Worm (Caenorhabditis elegans) whole organism, late embryonic: ENCODE measurements around the gene bar-1.

Experiments used
- C08G9.2 ChIP-seq: sonication (generic microtip); optimal IDR thresholded peaks from 2 replicates; lab custom pipeline; 2016; ENCODE audit warnings: mild to moderate bottlenecking, missing genetic modification characterization, moderate library complexity, missing compliant biosample characterization
- K02D7.2 ChIP-seq: sonication (generic microtip); optimal IDR thresholded peaks from 2 replicates; lab custom pipeline; 2017; ENCODE audit warnings: mild to moderate bottlenecking, missing genetic modification characterization, missing compliant biosample characterization
- ahr-1 ChIP-seq: sonication (generic microtip); optimal IDR thresholded peaks from 2 replicates; lab custom pipeline; 2016; ENCODE audit warnings: missing genetic modification characterization, missing compliant biosample characterization
- ceh-18 ChIP-seq: sonication (generic microtip); optimal IDR thresholded peaks from 2 replicates; lab custom pipeline; 2016; ENCODE audit warnings: missing genetic modification characterization, missing compliant biosample characterization
- ceh-2 ChIP-seq: sonication (generic microtip); optimal IDR thresholded peaks from 2 replicates; lab custom pipeline; 2016; ENCODE audit warnings: missing genotype, missing genetic modification characterization, missing compliant biosample characterization
- ceh-24 ChIP-seq: sonication (generic microtip); optimal IDR thresholded peaks from 2 replicates; lab custom pipeline; 2016; ENCODE audit warnings: mild to moderate bottlenecking, missing genetic modification characterization, missing compliant biosample characterization
- ceh-31 ChIP-seq: sonication (generic microtip); optimal IDR thresholded peaks from 2 replicates; lab custom pipeline; 2016; ENCODE audit warnings: missing genetic modification characterization, missing compliant biosample characterization
- ceh-34 ChIP-seq: sonication (generic microtip); optimal IDR thresholded peaks from 2 replicates; lab custom pipeline; 2016; ENCODE audit warnings: mild to moderate bottlenecking, missing genetic modification characterization, missing compliant biosample characterization
- ceh-45 ChIP-seq: fragments of 200-800 bp; sonication (Bioruptor generic); IDR thresholded peaks from 2 replicates; pipeline ENCODE4 v1.3.6; 2022; ENCODE audit warnings: missing genetic modification reagents, missing genetic modification characterization, missing compliant biosample characterization
- ceh-6 ChIP-seq: fragments of 200-800 bp; sonication (Bioruptor generic); optimal IDR thresholded peaks from 2 replicates; lab custom pipeline; 2018; ENCODE audit warnings: mild to moderate bottlenecking, missing genetic modification characterization, missing compliant biosample characterization
- ceh-9 ChIP-seq: sonication (generic microtip); optimal IDR thresholded peaks from 2 replicates; lab custom pipeline; 2016; ENCODE audit warnings: mild to moderate bottlenecking, missing genetic modification characterization, inconsistent platforms, missing compliant biosample characterization
- dve-1 ChIP-seq: sonication (generic microtip); optimal IDR thresholded peaks from 2 replicates; lab custom pipeline; 2017; ENCODE audit warnings: antibody characterized with exemption, mild to moderate bottlenecking, missing genetic modification characterization, missing compliant biosample characterization
- elt-2 ChIP-seq: sonication (generic microtip); optimal IDR thresholded peaks from 2 replicates; lab custom pipeline; 2016; ENCODE audit warnings: missing genetic modification reagents, missing genetic modification characterization, missing compliant biosample characterization
- ets-4 ChIP-seq: sonication (generic microtip); optimal IDR thresholded peaks from 2 replicates; lab custom pipeline; 2016; ENCODE audit warnings: missing genetic modification characterization, missing compliant biosample characterization
- fax-1 ChIP-seq: sonication (generic microtip); optimal IDR thresholded peaks from 2 replicates; lab custom pipeline; 2016; ENCODE audit warnings: missing genotype, missing genetic modification characterization, missing compliant biosample characterization
- fkh-10 ChIP-seq: fragments of 150-350 bp; optimal IDR thresholded peaks from 2 replicates; lab custom pipeline; 2014; ENCODE audit warnings: missing biosample characterization, missing genetic modification reagents, missing genetic modification characterization
- fkh-6 ChIP-seq: sonication (generic microtip); optimal IDR thresholded peaks from 2 replicates; lab custom pipeline; 2016; ENCODE audit warnings: missing genetic modification characterization, missing compliant biosample characterization
- hlh-30 ChIP-seq: sonication (generic microtip); optimal IDR thresholded peaks from 2 replicates; lab custom pipeline; 2017; ENCODE audit warnings: antibody characterized with exemption, missing genetic modification characterization, missing compliant biosample characterization; ENCODE audit not compliant: insufficient read depth
- lin-11 ChIP-seq: fragments of 200-800 bp; sonication (Bioruptor generic); optimal IDR thresholded peaks from 2 replicates; lab custom pipeline; 2018; ENCODE audit warnings: mild to moderate bottlenecking, missing genetic modification characterization, missing compliant biosample characterization
- madf-2 ChIP-seq: sonication (generic microtip); optimal IDR thresholded peaks from 2 replicates; lab custom pipeline; 2017; ENCODE audit warnings: missing genetic modification characterization, missing compliant biosample characterization
- mec-3 ChIP-seq: sonication (generic microtip); optimal IDR thresholded peaks from 2 replicates; lab custom pipeline; 2016; ENCODE audit warnings: borderline replicate concordance, missing genetic modification characterization, missing compliant biosample characterization
- nfya-1 ChIP-seq: sonication (generic microtip); optimal IDR thresholded peaks from 2 replicates; lab custom pipeline; 2017; ENCODE audit warnings: missing genetic modification characterization, mild to moderate bottlenecking, missing compliant biosample characterization, antibody characterized with exemption, moderate library complexity
- odd-2 ChIP-seq: sonication (generic microtip); optimal IDR thresholded peaks from 2 replicates; lab custom pipeline; 2017; ENCODE audit warnings: antibody characterized with exemption, mild to moderate bottlenecking, missing genetic modification characterization, missing compliant biosample characterization
- pag-3 ChIP-seq: sonication (generic microtip); optimal IDR thresholded peaks from 2 replicates; lab custom pipeline; 2016; ENCODE audit warnings: missing compliant biosample characterization, missing genetic modification characterization, borderline replicate concordance
- pat-9 ChIP-seq: fragments of 200-800 bp; sonication (Bioruptor generic); optimal IDR thresholded peaks from 2 replicates; lab custom pipeline; 2018; ENCODE audit warnings: mild to moderate bottlenecking, missing genetic modification characterization, moderate library complexity, missing compliant biosample characterization
- pha-2 ChIP-seq: sonication (generic microtip); optimal IDR thresholded peaks from 2 replicates; lab custom pipeline; 2017; ENCODE audit warnings: mild to moderate bottlenecking, missing genetic modification characterization, missing compliant biosample characterization
- pqm-1 ChIP-seq: sonication (generic microtip); optimal IDR thresholded peaks from 2 replicates; lab custom pipeline; 2016; ENCODE audit warnings: missing genetic modification characterization, missing compliant biosample characterization
- pros-1 ChIP-seq: fragments of 150-350 bp; optimal IDR thresholded peaks from 2 replicates; lab custom pipeline; 2014; ENCODE audit warnings: missing biosample characterization, missing genetic modification reagents, missing genetic modification characterization
- sdc-2 ChIP-seq: sonication (generic microtip); optimal IDR thresholded peaks from 2 replicates; lab custom pipeline; 2016; ENCODE audit warnings: missing genotype, missing genetic modification characterization, missing compliant biosample characterization
- sox-2 ChIP-seq: fragments of 200-800 bp; sonication (Bioruptor generic); IDR thresholded peaks from 2 replicates; pipeline ENCODE4 v1.3.6; 2022; ENCODE audit warnings: missing genetic modification reagents, missing genetic modification characterization, missing compliant biosample characterization
- syd-9 ChIP-seq: sonication (generic microtip); optimal IDR thresholded peaks from 2 replicates; lab custom pipeline; 2016; ENCODE audit warnings: mild to moderate bottlenecking, missing genetic modification characterization, moderate library complexity, missing compliant biosample characterization
- tbx-2 ChIP-seq: sonication (generic microtip); optimal IDR thresholded peaks from 2 replicates; lab custom pipeline; 2016; ENCODE audit warnings: missing genetic modification characterization, missing compliant biosample characterization
- tbx-7 ChIP-seq: sonication (generic microtip); optimal IDR thresholded peaks from 2 replicates; lab custom pipeline; 2016; ENCODE audit warnings: missing genotype, missing genetic modification characterization, missing compliant biosample characterization
- unc-3 ChIP-seq, 2 experiments: fragments of 200-800 bp in 1 of 2; sonication (Bioruptor generic) in 1 of 2; sonication (generic microtip) in 1 of 2; conservative IDR thresholded peaks in 1 of 2; optimal IDR thresholded peaks in 1 of 2; 2 replicates each; pipeline versions ENCODE4 v1.3.6 to Lab custom; 2016 to 2022; ENCODE audit warnings: missing compliant biosample characterization in 2 of 2, missing genetic modification characterization in 2 of 2, missing genetic modification reagents in 1 of 2
- unc-42 ChIP-seq: sonication (generic microtip); optimal IDR thresholded peaks from 2 replicates; lab custom pipeline; 2016; ENCODE audit warnings: missing genotype, missing genetic modification characterization, missing compliant biosample characterization
- unc-55 ChIP-seq: sonication (generic microtip); optimal IDR thresholded peaks from 2 replicates; lab custom pipeline; 2017; ENCODE audit warnings: missing biosample characterization, missing genetic modification reagents, missing genetic modification characterization

The bar-1 gene

DNA sequence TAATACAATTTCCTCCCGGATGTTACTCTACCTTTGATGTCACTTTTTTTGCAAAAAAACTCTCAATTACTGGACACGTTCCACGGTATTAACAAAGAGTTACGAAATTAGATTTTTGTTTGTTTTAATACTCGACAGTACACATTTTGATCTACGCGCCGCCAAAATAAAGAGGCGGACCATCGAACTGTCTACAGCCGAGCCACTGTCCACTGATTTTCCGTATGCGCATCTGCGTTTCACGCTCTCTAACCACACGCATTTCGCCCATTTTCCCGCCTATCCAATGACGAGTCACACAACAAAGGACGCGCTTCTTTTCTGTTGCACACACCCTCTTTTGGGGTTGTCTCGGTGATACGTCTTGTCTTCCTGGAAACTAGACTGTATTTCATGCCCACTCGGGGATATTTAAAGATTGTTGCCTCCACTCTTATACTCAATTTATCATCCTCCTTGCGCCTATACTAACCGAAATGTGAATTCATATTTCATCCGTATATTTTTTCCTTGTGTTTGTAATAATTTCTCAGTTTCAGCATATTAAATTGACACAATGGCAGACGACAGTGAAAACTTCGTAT, 29.5 kb upstream of the bar-1 start, which contains the start of gene C55B6.1:
TSS of gene C55B6.1 (plus strand) at position 534 of the 584 bp plus-strand sequence.
- TF ChIP-seq fax-1 (tag; lab: Kevin White, UChicago) (no peak), unc-55 (no peak), ceh-2 (tag; lab: Kevin White, UChicago) (no peak), lin-11 (tag; lab: Kevin White, UChicago) (no peak), madf-2 (tag; lab: Kevin White, UChicago) (no peak), pros-1 (no peak), pha-2 (no peak), ceh-6 (GFP tag; lab: Kevin White, UChicago) (no peak), hlh-30 (tag; lab: Kevin White, UChicago) (no peak), C08G9.2 (tag; lab: Kevin White, UChicago) (no peak)

DNA sequence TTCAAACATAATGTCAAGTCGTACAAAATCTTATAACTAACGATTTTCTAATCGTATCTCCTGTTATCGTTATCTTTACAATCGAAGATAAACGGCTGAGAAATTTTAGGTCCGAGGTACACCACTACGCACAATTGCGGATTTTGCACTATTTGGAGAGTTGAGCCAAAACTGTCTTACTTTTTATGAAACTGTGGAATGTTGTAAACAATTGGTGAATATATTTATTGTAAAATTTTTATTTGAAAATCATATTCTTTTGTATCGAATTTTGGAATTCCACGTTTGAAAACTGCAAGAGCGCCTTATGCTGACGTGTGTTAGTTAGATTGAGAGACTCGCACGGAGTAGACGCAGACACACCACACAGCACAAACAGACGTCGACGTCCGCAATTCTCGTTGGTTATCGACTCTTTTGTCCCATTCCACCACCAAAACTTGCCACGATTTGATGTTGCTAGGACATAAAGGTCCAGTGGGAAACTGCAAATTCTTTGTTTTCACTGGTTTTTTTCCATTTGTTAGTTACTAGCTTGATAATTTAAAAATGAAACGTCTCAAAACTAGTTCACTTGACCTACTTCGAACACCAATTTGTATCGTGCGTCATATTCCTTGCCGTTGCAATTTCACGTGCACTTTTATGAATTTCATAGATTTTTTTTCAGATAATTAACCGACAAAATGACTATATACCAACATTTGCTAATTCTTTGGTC, 23.6 kb upstream of the bar-1 start, which contains the start of gene dnj-7:
TSS of gene dnj-7 (plus strand) at position 671 of the 721 bp plus-strand sequence.
- peak; percentile 8 for TF ChIP-seq ceh-31
- peak; percentile 85 for TF ChIP-seq elt-2 (tag; lab: Kevin White, UChicago)
- peak; percentile 27 for TF ChIP-seq unc-42 (tag; lab: Kevin White, UChicago)
- no peak for TF ChIP-seq mec-3 (tag; lab: Kevin White, UChicago)
- no peak for TF ChIP-seq ceh-24 (tag; lab: Kevin White, UChicago)
- TF ChIP-seq ceh-18 (tag; lab: Kevin White, UChicago), result peak; percentile 3
- no peak for TF ChIP-seq odd-2 (tag; lab: Kevin White, UChicago)
- TF ChIP-seq pqm-1 (tag; lab: Kevin White, UChicago), result no peak
- no peak for TF ChIP-seq fkh-10
- TF ChIP-seq tbx-2 (tag; lab: Kevin White, UChicago), result peak; percentile 50
- TF ChIP-seq unc-3 (GFP tag; conservative IDR thresholded peaks at IDR 0.05; lab: Robert Waterston, UW), result no peak
- no peak for TF ChIP-seq unc-3 (tag; optimal IDR thresholded peaks at IDR 0.05; lab: Kevin White, UChicago)

DNA sequence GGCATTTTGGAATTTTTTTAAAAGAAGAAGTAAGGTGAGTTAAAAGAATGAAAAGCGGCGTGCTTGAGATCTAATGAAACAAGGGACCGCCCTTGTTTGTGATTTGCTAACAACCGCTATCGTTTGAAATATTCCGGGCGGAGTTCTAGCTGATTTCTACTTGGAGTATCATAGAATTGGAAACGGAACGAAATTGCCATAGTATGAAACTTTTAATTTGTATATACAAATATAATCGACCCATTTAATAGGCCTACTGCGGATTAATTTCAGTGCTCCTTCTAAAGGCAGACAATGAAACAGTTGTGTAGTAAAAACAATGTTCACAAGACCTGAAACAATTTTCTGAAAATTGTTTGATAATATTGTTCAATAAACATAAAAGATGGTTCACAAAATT, 21.5 kb upstream of the bar-1 start, which contains the start of gene C55B6.7:
TSS of gene C55B6.7 (minus strand) at position 101 of the 400 bp plus-strand sequence.
- TF ChIP-seq fkh-6 (tag; lab: Kevin White, UChicago), result no peak
- no peak for TF ChIP-seq syd-9 (tag; lab: Kevin White, UChicago)
- no peak for TF ChIP-seq K02D7.2 (tag; lab: Kevin White, UChicago)
- no peak for TF ChIP-seq sox-2
- TF ChIP-seq ceh-9 (tag; lab: Kevin White, UChicago), result no peak
- TF ChIP-seq pat-9 (tag; lab: Kevin White, UChicago), result no peak

DNA sequence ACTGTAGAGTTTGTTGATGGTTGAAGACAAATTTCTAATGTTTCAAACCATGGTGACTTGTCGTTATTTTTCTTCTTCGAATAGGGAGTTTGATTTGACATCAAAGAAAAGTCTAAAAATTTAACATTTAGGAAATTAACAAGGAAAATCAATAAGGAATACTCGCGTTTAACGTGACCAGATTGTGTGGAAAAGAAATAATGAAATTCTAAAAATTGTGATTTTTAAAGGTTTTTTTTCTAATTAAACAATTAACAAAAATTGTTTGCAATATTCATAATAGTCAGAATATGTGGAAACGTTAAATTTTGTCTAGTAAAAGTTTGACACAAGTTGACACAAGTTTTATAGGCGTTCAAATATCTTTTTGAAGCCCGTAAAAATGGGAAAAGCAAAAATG, 17.2 kb upstream of the bar-1 start, which contains the start of gene C55B6.4:
TSS of gene C55B6.4 (minus strand) at position 101 of the 400 bp plus-strand sequence.
- TF ChIP-seq C08G9.2 (tag; lab: Kevin White, UChicago) (no peak), tbx-2 (tag; lab: Kevin White, UChicago) (no peak), ceh-9 (tag; lab: Kevin White, UChicago) (no peak), pqm-1 (tag; lab: Kevin White, UChicago) (no peak), fkh-10 (no peak), odd-2 (tag; lab: Kevin White, UChicago) (no peak), pha-2 (no peak), ahr-1 (tag; lab: Kevin White, UChicago) (no peak), pag-3 (tag; lab: Kevin White, UChicago) (no peak)

DNA sequence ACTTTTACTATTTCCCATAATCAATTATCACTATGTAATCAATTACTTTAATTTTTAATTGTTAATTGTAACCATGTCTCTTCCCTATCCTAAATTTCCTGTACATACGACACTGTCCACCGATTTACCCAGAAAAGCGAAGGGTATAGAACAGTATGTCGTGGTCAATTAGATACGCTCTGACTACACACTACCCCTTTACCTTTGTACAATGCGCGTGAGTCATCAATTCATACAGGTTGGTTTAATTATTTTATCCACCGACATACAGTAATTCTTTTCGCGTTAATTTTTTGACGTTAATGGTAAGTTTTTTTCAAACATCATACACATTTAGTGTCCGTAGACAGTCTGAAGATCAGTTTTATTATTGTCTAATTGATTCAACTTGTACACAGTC, 11.2 kb upstream of the bar-1 start:
- no peak for TF ChIP-seq tbx-7 (tag; lab: Kevin White, UChicago)
- peak; percentile 68 for TF ChIP-seq ceh-31
- no peak for TF ChIP-seq hlh-30 (tag; lab: Kevin White, UChicago)
- TF ChIP-seq sdc-2 (tag; lab: Kevin White, UChicago), result peak; percentile 98
- TF ChIP-seq ceh-45 (GFP tag; lab: Robert Waterston, UW), result no peak
- peak; percentile 8 for TF ChIP-seq ceh-18 (tag; lab: Kevin White, UChicago)
- peak; percentile 2 for TF ChIP-seq ets-4 (tag; lab: Kevin White, UChicago)
- TF ChIP-seq nfya-1 (tag; lab: Kevin White, UChicago), result peak; percentile 26
- TF ChIP-seq elt-2 (tag; lab: Kevin White, UChicago), result peak; percentile 32
- TF ChIP-seq dve-1, result peak; percentile 30
- TF ChIP-seq ceh-34 (tag; lab: Kevin White, UChicago), result peak; percentile 6
